Fruit fly (Drosophila melanogaster) whole organism, embryonic: ENCODE results near the gene Pdfr.

Source experiments
- Ada2b ChIP-seq: fragments of 200-800 bp; sonication (Bioruptor generic); IDR thresholded peaks from 2 replicates; pipeline ENCODE4 v1.3.6; 2022; ENCODE audit warnings: missing biosample characterization, missing genetic modification characterization
- BEAF-32 ChIP-seq: fragments of 200-800 bp; sonication (Bioruptor generic); optimal IDR thresholded peaks from 3 replicates; lab custom pipeline; 2017; ENCODE audit warnings: missing biosample characterization, missing genetic modification characterization, mild to moderate bottlenecking, moderate library complexity, missing genetic modification reagents
- CG10431 ChIP-seq: fragments of 200-800 bp; sonication (Bioruptor generic); optimal IDR thresholded peaks from 3 replicates; lab custom pipeline; 2018; ENCODE audit warnings: missing biosample characterization, mild to moderate bottlenecking, missing genetic modification characterization
- CG11456 ChIP-seq: fragments of 200-800 bp; sonication (Bioruptor generic); IDR thresholded peaks from 3 replicates; pipeline ENCODE4 v1.3.6; 2022; ENCODE audit warnings: missing biosample characterization, missing genetic modification characterization
- CG11504 ChIP-seq: fragments of 200-800 bp; sonication (Bioruptor generic); optimal IDR thresholded peaks from 3 replicates; lab custom pipeline; 2019; ENCODE audit warnings: missing biosample characterization, mild to moderate bottlenecking, missing genetic modification characterization, moderate library complexity
- CG12236 ChIP-seq: fragments of 200-800 bp; sonication (Bioruptor generic); optimal IDR thresholded peaks from 2 replicates; lab custom pipeline; 2016; ENCODE audit warnings: missing biosample characterization, missing genetic modification characterization
- CG14441 ChIP-seq: fragments of 200-800 bp; sonication (Bioruptor generic); IDR thresholded peaks from 2 replicates; pipeline ENCODE4 v1.3.6; 2022; ENCODE audit warnings: missing biosample characterization, missing genetic modification characterization
- CG15269 ChIP-seq: fragments of 200-800 bp; sonication (Bioruptor generic); optimal IDR thresholded peaks from 2 replicates; lab custom pipeline; 2018; ENCODE audit warnings: missing biosample characterization, mild to moderate bottlenecking, missing genetic modification characterization, moderate library complexity
- CG1647 ChIP-seq: fragments of 200-800 bp; sonication (Bioruptor generic); optimal IDR thresholded peaks from 3 replicates; lab custom pipeline; 2016; ENCODE audit warnings: missing biosample characterization, missing genetic modification characterization
- CG17612 ChIP-seq: fragments of 200-800 bp; sonication (Bioruptor generic); IDR thresholded peaks from 2 replicates; pipeline ENCODE4 v1.3.6; 2022; ENCODE audit warnings: missing biosample characterization, missing genetic modification characterization
- CG18476 ChIP-seq: fragments of 200-800 bp; sonication (Bioruptor generic); optimal IDR thresholded peaks from 2 replicates; lab custom pipeline; 2016; ENCODE audit warnings: missing biosample characterization, mild to moderate bottlenecking, missing genetic modification characterization
- CG2889 ChIP-seq: fragments of 200-800 bp; sonication (Bioruptor generic); IDR thresholded peaks from 3 replicates; pipeline ENCODE4 v1.3.6; 2022; ENCODE audit warnings: missing biosample characterization, missing genetic modification characterization
- CG32767 ChIP-seq: fragments of 200-800 bp; sonication (Bioruptor generic); IDR thresholded peaks from 2 replicates; pipeline ENCODE4 v1.3.6; 2022; ENCODE audit warnings: missing biosample characterization, missing genetic modification characterization
- CG34376 ChIP-seq: fragments of 200-800 bp; sonication (Bioruptor generic); optimal IDR thresholded peaks from 2 replicates; lab custom pipeline; 2018; ENCODE audit warnings: missing biosample characterization, mild to moderate bottlenecking, missing genetic modification characterization
- CG6254 ChIP-seq: fragments of 200-800 bp; sonication (Bioruptor generic); optimal IDR thresholded peaks from 3 replicates; lab custom pipeline; 2017; ENCODE audit warnings: mild to moderate bottlenecking, missing biosample characterization, missing genetic modification reagents, missing genetic modification characterization
- CG8478 ChIP-seq: fragments of >200 bp; optimal IDR thresholded peaks from 2 replicates; lab custom pipeline; 2018
- CG9817 ChIP-seq: fragments of 200-800 bp; sonication (Bioruptor generic); optimal IDR thresholded peaks from 2 replicates; lab custom pipeline; 2018; ENCODE audit warnings: missing biosample characterization, mild to moderate bottlenecking, missing genetic modification characterization, moderate library complexity
- CoRest ChIP-seq: fragments of 200-800 bp; sonication (Bioruptor generic); optimal IDR thresholded peaks from 3 replicates; lab custom pipeline; 2018; ENCODE audit warnings: missing biosample characterization, mild to moderate bottlenecking, missing genetic modification characterization, moderate library complexity
- Dad ChIP-seq: fragments of 200-800 bp; sonication (Bioruptor generic); optimal IDR thresholded peaks from 3 replicates; lab custom pipeline; 2016; ENCODE audit warnings: missing biosample characterization, missing genetic modification characterization
- Gug ChIP-seq: fragments of 200-800 bp; sonication (Bioruptor generic); IDR thresholded peaks from 4 replicates; pipeline ENCODE4 v1.3.6; 2022; ENCODE audit warnings: missing biosample characterization, missing genetic modification characterization
- Hr51 ChIP-seq, 2 experiments: fragments of 200-800 bp; sonication (Bioruptor generic); optimal IDR thresholded peaks; 2 replicates in 1 of 2; 3 replicates in 1 of 2; lab custom pipeline; 2016 to 2018; ENCODE audit warnings: missing biosample characterization in 2 of 2, missing genetic modification characterization in 2 of 2, mild to moderate bottlenecking in 1 of 2, moderate library complexity in 1 of 2
- Jarid2 ChIP-seq: fragments of 200-800 bp; sonication (Bioruptor generic); optimal IDR thresholded peaks from 3 replicates; lab custom pipeline; 2017; ENCODE audit warnings: mild to moderate bottlenecking, missing biosample characterization, missing genetic modification reagents, missing genetic modification characterization
- MESR4 ChIP-seq: fragments of 200-800 bp; sonication (Bioruptor generic); optimal IDR thresholded peaks from 2 replicates; lab custom pipeline; 2018; ENCODE audit warnings: missing biosample characterization, mild to moderate bottlenecking, missing genetic modification characterization, moderate library complexity
- Nf-YC ChIP-seq: fragments of 200-800 bp; optimal IDR thresholded peaks from 3 replicates; lab custom pipeline; 2019; ENCODE audit warnings: missing biosample characterization, mild to moderate bottlenecking, missing genetic modification characterization, moderate library complexity
- PHDP ChIP-seq: fragments of 200-800 bp; sonication (Bioruptor generic); optimal IDR thresholded peaks from 3 replicates; lab custom pipeline; 2018; ENCODE audit warnings: missing biosample characterization, mild to moderate bottlenecking, missing genetic modification characterization, moderate library complexity
- Ssrp ChIP-seq: fragments of 200-800 bp; sonication (Bioruptor generic); optimal IDR thresholded peaks from 2 replicates; lab custom pipeline; 2018; ENCODE audit warnings: missing biosample characterization, mild to moderate bottlenecking, missing genetic modification characterization, moderate library complexity
- ac ChIP-seq: fragments of 200-800 bp; sonication (Bioruptor generic); optimal IDR thresholded peaks from 3 replicates; lab custom pipeline; 2017; ENCODE audit warnings: missing biosample characterization, mild to moderate bottlenecking, missing genetic modification characterization
- br ChIP-seq: fragments of >200 bp; optimal IDR thresholded peaks from 2 replicates; lab custom pipeline; 2017
- cato ChIP-seq: fragments of 200-800 bp; sonication (Bioruptor generic); optimal IDR thresholded peaks from 2 replicates; lab custom pipeline; 2016; ENCODE audit warnings: missing biosample characterization, missing genetic modification characterization, borderline replicate concordance
- chm ChIP-seq: fragments of 200-800 bp; sonication (Bioruptor generic); IDR thresholded peaks from 2 replicates; pipeline ENCODE4 v1.3.6; 2022; ENCODE audit warnings: missing biosample characterization, missing genetic modification characterization
- ems ChIP-seq: fragments of 200-800 bp; sonication (Bioruptor generic); optimal IDR thresholded peaks from 3 replicates; lab custom pipeline; 2016; ENCODE audit warnings: missing biosample characterization, missing genetic modification characterization
- en ChIP-seq: fragments of 200-800 bp; sonication (Bioruptor generic); optimal IDR thresholded peaks from 2 replicates; lab custom pipeline; 2016; ENCODE audit warnings: missing biosample characterization, missing genetic modification characterization
- gcm ChIP-seq: fragments of 200-800 bp; sonication (Bioruptor generic); optimal IDR thresholded peaks from 2 replicates; lab custom pipeline; 2019; ENCODE audit warnings: missing biosample characterization, mild to moderate bottlenecking, missing genetic modification characterization, moderate library complexity
- gt ChIP-seq: fragments of 200-800 bp; sonication (Bioruptor generic); IDR thresholded peaks from 2 replicates; pipeline ENCODE4 v1.3.6; 2022; ENCODE audit warnings: missing biosample characterization, missing genetic modification characterization
- hb ChIP-seq: fragments of 200-800 bp; sonication (Bioruptor generic); IDR thresholded peaks from 3 replicates; pipeline ENCODE4 v1.3.6; 2022; ENCODE audit warnings: missing biosample characterization, missing genetic modification characterization; ENCODE audit not compliant: partially characterized antibody
- hkb ChIP-seq, 2 experiments: fragments of 200-800 bp in 1 of 2; fragments of >200 bp in 1 of 2; sonication (Bioruptor generic) in 1 of 2; IDR thresholded peaks in 1 of 2; optimal IDR thresholded peaks in 1 of 2; 2 replicates each; pipeline versions ENCODE4 v1.3.6 to Lab custom; 2017 to 2022; ENCODE audit warnings: missing biosample characterization in 1 of 2, missing genetic modification characterization in 1 of 2
- ken ChIP-seq: fragments of 200-800 bp; sonication (Bioruptor generic); IDR thresholded peaks from 3 replicates; pipeline ENCODE4 v1.3.6; 2022; ENCODE audit warnings: missing biosample characterization, missing genetic modification characterization
- lola ChIP-seq, 3 experiments: fragments of >200 bp in 2 of 3; fragments of 200-800 bp in 1 of 3; sonication (Bioruptor generic) in 1 of 3; optimal IDR thresholded peaks; 2 replicates each; lab custom pipeline; 2017 to 2019; ENCODE audit warnings: missing biosample characterization in 3 of 3, missing genetic modification characterization in 3 of 3, mild to moderate bottlenecking in 1 of 3, moderate library complexity in 1 of 3
- lov ChIP-seq, 2 experiments: fragments of 200-800 bp in 1 of 2; fragments of >200 bp in 1 of 2; sonication (Bioruptor generic) in 1 of 2; IDR thresholded peaks in 1 of 2; optimal IDR thresholded peaks in 1 of 2; 2 replicates in 1 of 2; 3 replicates in 1 of 2; pipeline versions ENCODE4 v1.3.6 to Lab custom; 2017 to 2022; ENCODE audit warnings: missing biosample characterization in 1 of 2, missing genetic modification characterization in 1 of 2
- nau ChIP-seq: fragments of 200-800 bp; sonication (Bioruptor generic); optimal IDR thresholded peaks from 3 replicates; lab custom pipeline; 2017; ENCODE audit warnings: missing biosample characterization, mild to moderate bottlenecking, missing genetic modification characterization, missing genetic modification reagents
- nerfin-1 ChIP-seq: fragments of 200-800 bp; sonication (Bioruptor generic); optimal IDR thresholded peaks from 3 replicates; lab custom pipeline; 2019; ENCODE audit warnings: missing biosample characterization, mild to moderate bottlenecking, missing genetic modification characterization, moderate library complexity
- org-1 ChIP-seq: fragments of 200-800 bp; sonication (Bioruptor generic); optimal IDR thresholded peaks from 2 replicates; lab custom pipeline; 2017; ENCODE audit warnings: missing biosample characterization, missing genetic modification characterization
- otp ChIP-seq: fragments of 200-800 bp; sonication (Bioruptor generic); IDR thresholded peaks from 3 replicates; pipeline ENCODE4, ENCODE4 v1.3.6; 2022; ENCODE audit warnings: missing biosample characterization, missing genetic modification characterization
- pzg ChIP-seq: fragments of 200-800 bp; sonication (Bioruptor generic); optimal IDR thresholded peaks from 3 replicates; lab custom pipeline; 2018; ENCODE audit warnings: missing biosample characterization, mild to moderate bottlenecking, missing genetic modification characterization, moderate library complexity
- run ChIP-seq: fragments of 200-800 bp; sonication (Bioruptor generic); optimal IDR thresholded peaks from 3 replicates; lab custom pipeline; 2018; ENCODE audit warnings: missing biosample characterization, mild to moderate bottlenecking, missing genetic modification characterization
- shn ChIP-seq: fragments of 200-800 bp; sonication (Bioruptor generic); optimal IDR thresholded peaks from 3 replicates; lab custom pipeline; 2016; ENCODE audit warnings: missing biosample characterization, missing genetic modification characterization
- sug ChIP-seq: fragments of 200-800 bp; optimal IDR thresholded peaks from 2 replicates; lab custom pipeline; 2019; ENCODE audit warnings: missing biosample characterization, mild to moderate bottlenecking, missing genetic modification characterization, moderate library complexity
- trem ChIP-seq: fragments of 200-800 bp; optimal IDR thresholded peaks from 3 replicates; lab custom pipeline; 2019; ENCODE audit warnings: missing biosample characterization, mild to moderate bottlenecking, missing genetic modification characterization, moderate library complexity

Pdfr gene

DNA sequence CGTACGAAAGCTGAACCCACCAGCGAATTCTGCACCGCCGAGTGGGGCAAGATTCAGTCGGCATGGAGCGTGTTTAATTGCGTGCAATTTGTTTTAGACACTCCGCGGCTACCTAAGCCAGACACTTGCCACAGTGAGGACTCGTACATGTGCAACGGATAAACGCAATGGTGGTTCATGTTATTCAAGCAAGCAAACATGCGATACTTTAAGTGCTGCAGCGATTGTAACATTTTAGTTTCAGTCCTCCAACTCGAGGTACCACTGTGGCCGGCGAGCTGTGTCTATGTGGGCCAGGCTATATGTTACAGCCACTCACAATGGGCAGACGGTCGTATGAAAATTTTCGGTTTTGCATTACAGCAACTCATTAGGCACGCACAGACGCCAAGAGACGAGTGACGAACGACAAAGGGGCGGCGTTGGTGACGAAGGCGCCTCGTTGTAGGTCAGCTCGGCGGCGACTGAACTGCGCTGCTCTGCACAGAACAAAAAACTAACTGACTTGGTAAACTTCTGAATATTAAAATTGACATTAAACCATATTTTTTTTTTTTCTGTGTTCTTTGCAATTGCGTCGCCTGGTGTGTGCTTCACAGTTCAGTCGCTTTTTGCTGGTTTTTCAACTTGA is 18.0 kb upstream of the Pdfr start (continued):
- TF ChIP-seq CG11456 (GFP tag; lab: Robert Waterston, UW) (peak; percentile 85), pzg (GFP tag; lab: Kevin White, UChicago) (no peak), br (no peak), hb (GFP tag; lab: Robert Waterston, UW) (no peak), CG10431 (no peak), ac (GFP tag; lab: Kevin White, UChicago) (no peak), Jarid2 (no peak), CG9817 (tag; lab: Kevin White, UChicago) (peak; percentile 67), CG6254 (GFP tag; lab: Kevin White, UChicago) (no peak), CoRest (tag; lab: Kevin White, UChicago) (peak; percentile 44), hkb (optimal IDR thresholded peaks at IDR 0.05; lab: Kevin White, UChicago) (no peak), hkb (GFP tag; IDR thresholded peaks at IDR 0.05; lab: Robert Waterston, UW) (peak; percentile 64), Nf-YC (tag; lab: Kevin White, UChicago) (peak; percentile 1), Ada2b (GFP tag; lab: Robert Waterston, UW) (peak; percentile 78), CG34376 (GFP tag; lab: Kevin White, UChicago) (no peak), lov (optimal IDR thresholded peaks at IDR 0.05; lab: Kevin White, UChicago) (no peak), lov (GFP tag; IDR thresholded peaks at IDR 0.05; lab: Robert Waterston, UW) (no peak), lola (GFP tag; optimal IDR thresholded peaks at IDR 0.05; lab: Kevin White, UChicago) (no peak), CG11504 (peak; percentile 76), BEAF-32 (GFP tag; lab: Kevin White, UChicago) (no peak), nerfin-1 (no peak), CG1647 (GFP tag; lab: Kevin White, UChicago) (peak; percentile 24), trem (tag; lab: Kevin White, UChicago) (no peak), CG17612 (GFP tag; lab: Robert Waterston, UW) (no peak), cato (GFP tag; lab: Kevin White, UChicago) (peak; percentile 22), otp (GFP tag; lab: Robert Waterston, UW) (0 out of 3 replicates have a peak, but pooled peaks have one; percentile 37), shn (no peak), Hr51 (GFP tag; optimal IDR thresholded peaks at IDR 0.05; lab: Kevin White, UChicago) (peak in 1 of 2 experiments; percentile 66), en (GFP tag; lab: Kevin White, UChicago) (no peak), CG8478 (lab: Kevin White, UChicago) (no peak), ems (GFP tag; lab: Kevin White, UChicago) (peak; percentile 40), ken (GFP tag; lab: Robert Waterston, UW) (peak; percentile 64; the same call in 1 of the 3 replicates), Dad (GFP tag; lab: Kevin White, UChicago) (peak; percentile 1), sug (peak; percentile 8), MESR4 (GFP tag; lab: Kevin White, UChicago) (no peak), nau (GFP tag; lab: Kevin White, UChicago) (peak; percentile 8), CG32767 (GFP tag; lab: Robert Waterston, UW) (0 out of 2 replicates have a peak, but pooled peaks have one; percentile 28), run (tag; lab: Kevin White, UChicago) (no peak), CG12236 (GFP tag; lab: Kevin White, UChicago) (no peak), chm (GFP tag; lab: Robert Waterston, UW) (peak; percentile 45; the same call in 1 of the 2 replicates), CG15269 (tag; lab: Kevin White, UChicago) (peak; percentile 70), gcm (GFP tag; lab: Kevin White, UChicago) (no peak), org-1 (GFP tag; lab: Kevin White, UChicago) (peak; percentile 36), CG2889 (GFP tag; lab: Robert Waterston, UW) (no peak), CG14441 (GFP tag; lab: Robert Waterston, UW) (peak; percentile 77), PHDP (tag; lab: Kevin White, UChicago) (peak; percentile 45), Ssrp (tag; lab: Kevin White, UChicago) (peak; percentile 19), Gug (GFP tag; lab: Robert Waterston, UW) (peak; percentile 78), CG18476 (GFP tag; lab: Kevin White, UChicago) (peak; percentile 17), gt (GFP tag; lab: Robert Waterston, UW) (no peak; the same call in 1 of the 2 replicates)
